Worm (Caenorhabditis elegans): ENCODE measurements around the gene Y46G5A.18.
"Not testable (repeated sequence)": the region's sequence is repeated elsewhere in the genome, so short reads cannot be mapped to it uniquely, and the experiment has no call there.

DNA sequence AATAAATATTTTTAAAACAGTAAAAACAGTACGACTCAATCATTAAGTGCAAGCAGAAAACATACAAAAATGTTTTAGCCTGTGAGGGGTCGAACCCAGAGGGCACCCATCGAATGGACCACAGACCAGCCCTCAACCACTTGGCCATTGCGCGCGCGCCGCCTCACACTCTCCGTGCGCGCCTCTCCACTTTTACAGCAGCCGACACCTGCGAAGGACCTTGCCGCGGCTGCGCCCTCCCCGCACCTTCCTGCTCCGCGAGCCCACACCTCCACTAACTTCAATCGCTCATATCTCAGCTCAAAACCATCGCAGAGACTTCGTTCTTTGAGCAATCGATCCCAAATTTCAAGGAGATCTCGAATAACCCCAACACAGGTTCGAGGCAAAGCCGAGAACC lies 26.7 kb downstream of the Y46G5A.18 start:
- peak; percentile 20 for TF ChIP-seq hlh-30 (tag; optimal IDR thresholded peaks at IDR 0.05; ENCODE audit: insufficient read depth)
- not testable (repeated sequence) for TF ChIP-seq ceh-28 (tag; optimal IDR thresholded peaks at IDR 0.05); ceh-82 (tag; optimal IDR thresholded peaks at IDR 0.05); ztf-11 (tag; optimal IDR thresholded peaks at IDR 0.05); mxl-3 (GFP tag; optimal IDR thresholded peaks at IDR 0.05); nhr-77 (tag; optimal IDR thresholded peaks at IDR 0.05)
- TF ChIP-seq nhr-102 (tag; optimal IDR thresholded peaks at IDR 0.05) = peak; percentile 15
- TF ChIP-seq dve-1 (tag; optimal IDR thresholded peaks at IDR 0.05; ENCODE audit: insufficient read depth) = peak; percentile 19
- TF ChIP-seq F49E8.2 (tag; optimal IDR thresholded peaks at IDR 0.05; ENCODE audit: borderline replicate concordance) = peak; percentile 38

Measured in whole organism, L4 larva.